Fruit fly (Drosophila melanogaster) whole organism, embryonic: Measurements from ENCODE around the gene CG33107.
A peak's percentile ranks its signal among the peaks of the same experiment; 100 is the strongest.

Experiments
- Abd-B ChIP-seq: fragments of 200-800 bp; sonication (Bioruptor generic); optimal IDR thresholded peaks from 2 replicates; lab custom pipeline; 2018; ENCODE audit warnings: missing biosample characterization, mild to moderate bottlenecking, missing genetic modification characterization, moderate library complexity
- CG10959 ChIP-seq: fragments of 200-800 bp; sonication (Bioruptor generic); IDR thresholded peaks from 2 replicates; pipeline ENCODE4 v1.3.6; 2022; ENCODE audit warnings: missing biosample characterization, missing genetic modification characterization
- CG11560 ChIP-seq: fragments of 200-800 bp; sonication (Bioruptor generic); IDR thresholded peaks from 3 replicates; pipeline ENCODE4 v1.3.6; 2022; ENCODE audit warnings: missing biosample characterization, missing genetic modification characterization
- CG12155 ChIP-seq: fragments of 200-800 bp; sonication (Bioruptor generic); optimal IDR thresholded peaks from 3 replicates; lab custom pipeline; 2016; ENCODE audit warnings: missing biosample characterization, missing genetic modification characterization
- CG12299 ChIP-seq: fragments of 200-800 bp; sonication (Bioruptor generic); optimal IDR thresholded peaks from 2 replicates; lab custom pipeline; 2018; ENCODE audit warnings: missing biosample characterization, mild to moderate bottlenecking, missing genetic modification characterization
- CG12659 ChIP-seq: fragments of 200-800 bp; sonication (Bioruptor generic); optimal IDR thresholded peaks from 3 replicates; lab custom pipeline; 2017; ENCODE audit warnings: mild to moderate bottlenecking, missing biosample characterization, missing genetic modification reagents, missing genetic modification characterization
- CG13296 ChIP-seq: fragments of 200-800 bp; sonication (Bioruptor generic); optimal IDR thresholded peaks from 3 replicates; lab custom pipeline; 2018; ENCODE audit warnings: missing biosample characterization, mild to moderate bottlenecking, missing genetic modification characterization
- CG14014 ChIP-seq: fragments of 200-800 bp; sonication (Bioruptor generic); IDR thresholded peaks from 2 replicates; pipeline ENCODE4 v1.3.6; 2022; ENCODE audit warnings: missing biosample characterization, missing genetic modification characterization
- CG14667 ChIP-seq: fragments of 200-800 bp; sonication (Bioruptor generic); IDR thresholded peaks from 2 replicates; pipeline ENCODE4 v1.3.6; 2022; ENCODE audit warnings: missing biosample characterization, missing genetic modification characterization
- CG15514 ChIP-seq: fragments of 200-800 bp; sonication (Bioruptor generic); optimal IDR thresholded peaks from 3 replicates; lab custom pipeline; 2017; ENCODE audit warnings: missing biosample characterization, missing genetic modification characterization, mild to moderate bottlenecking, moderate library complexity, missing genetic modification reagents
- CG17802 ChIP-seq: fragments of 200-800 bp; sonication (Bioruptor generic); optimal IDR thresholded peaks from 2 replicates; lab custom pipeline; 2018; ENCODE audit warnings: missing biosample characterization, mild to moderate bottlenecking, missing genetic modification characterization, moderate library complexity
- CG17912 ChIP-seq: fragments of 200-800 bp; sonication (Bioruptor generic); optimal IDR thresholded peaks from 2 replicates; lab custom pipeline; 2018; ENCODE audit warnings: missing biosample characterization, mild to moderate bottlenecking, missing genetic modification characterization
- CG18476 ChIP-seq: fragments of 200-800 bp; sonication (Bioruptor generic); optimal IDR thresholded peaks from 2 replicates; lab custom pipeline; 2016; ENCODE audit warnings: missing biosample characterization, mild to moderate bottlenecking, missing genetic modification characterization
- CG2202 ChIP-seq: fragments of 200-800 bp; sonication (Bioruptor generic); optimal IDR thresholded peaks from 2 replicates; lab custom pipeline; 2018; ENCODE audit warnings: missing biosample characterization, mild to moderate bottlenecking, missing genetic modification characterization
- CG31441 ChIP-seq: fragments of 200-800 bp; sonication (Bioruptor generic); IDR thresholded peaks from 2 replicates; pipeline ENCODE4 v1.3.6; 2022; ENCODE audit warnings: missing biosample characterization, missing genetic modification characterization
- CG3407 ChIP-seq: fragments of 200-800 bp; sonication (Bioruptor generic); optimal IDR thresholded peaks from 2 replicates; lab custom pipeline; 2018; ENCODE audit warnings: missing biosample characterization, mild to moderate bottlenecking, missing genetic modification characterization
- CG3726 ChIP-seq: fragments of 200-800 bp; sonication (Bioruptor generic); IDR thresholded peaks from 3 replicates; pipeline ENCODE4, ENCODE4 v1.3.6; 2022; ENCODE audit warnings: missing biosample characterization, missing genetic modification characterization
- CG42726 ChIP-seq: fragments of 200-800 bp; sonication (Bioruptor generic); IDR thresholded peaks from 2 replicates; pipeline ENCODE4 v1.3.6; 2022; ENCODE audit warnings: missing biosample characterization, missing genetic modification characterization; ENCODE audit not compliant: partially characterized antibody
- CG43689 ChIP-seq: fragments of 200-800 bp; sonication (Bioruptor generic); IDR thresholded peaks from 2 replicates; pipeline ENCODE4 v1.3.6; 2022; ENCODE audit warnings: missing biosample characterization, missing genetic modification characterization
- CG6654 ChIP-seq: fragments of 200-800 bp; sonication (Bioruptor generic); optimal IDR thresholded peaks from 2 replicates; lab custom pipeline; 2017; ENCODE audit warnings: missing biosample characterization, mild to moderate bottlenecking, missing genetic modification characterization
- CG6791 ChIP-seq: fragments of 200-800 bp; sonication (Bioruptor generic); IDR thresholded peaks from 3 replicates; pipeline ENCODE4 v1.3.6; 2022; ENCODE audit warnings: missing biosample characterization, missing genetic modification characterization; ENCODE audit not compliant: partially characterized antibody
- CG6813 ChIP-seq: fragments of 200-800 bp; sonication (Bioruptor generic); optimal IDR thresholded peaks from 2 replicates; lab custom pipeline; 2017; ENCODE audit warnings: missing biosample characterization, missing genetic modification characterization, mild to moderate bottlenecking, moderate library complexity, missing genetic modification reagents
- CG7271 ChIP-seq: fragments of 200-800 bp; sonication (Bioruptor generic); optimal IDR thresholded peaks from 2 replicates; lab custom pipeline; 2018; ENCODE audit warnings: missing biosample characterization, mild to moderate bottlenecking, missing genetic modification characterization, moderate library complexity
- CG7372 ChIP-seq: fragments of 200-800 bp; sonication (Bioruptor generic); IDR thresholded peaks from 2 replicates; pipeline ENCODE4 v1.3.6; 2022; ENCODE audit warnings: missing biosample characterization, missing genetic modification characterization
- CG8388 ChIP-seq: fragments of 200-800 bp; sonication (Bioruptor generic); optimal IDR thresholded peaks from 2 replicates; lab custom pipeline; 2019; ENCODE audit warnings: missing biosample characterization, mild to moderate bottlenecking, missing genetic modification characterization, moderate library complexity
- CG9437 ChIP-seq: fragments of 200-800 bp; sonication (Bioruptor generic); optimal IDR thresholded peaks from 2 replicates; lab custom pipeline; 2018; ENCODE audit warnings: missing biosample characterization, mild to moderate bottlenecking, missing genetic modification characterization
- CG9817 ChIP-seq: fragments of 200-800 bp; sonication (Bioruptor generic); optimal IDR thresholded peaks from 2 replicates; lab custom pipeline; 2018; ENCODE audit warnings: missing biosample characterization, mild to moderate bottlenecking, missing genetic modification characterization, moderate library complexity
- CoRest ChIP-seq: fragments of 200-800 bp; sonication (Bioruptor generic); optimal IDR thresholded peaks from 3 replicates; lab custom pipeline; 2018; ENCODE audit warnings: missing biosample characterization, mild to moderate bottlenecking, missing genetic modification characterization, moderate library complexity
- Ets65A ChIP-seq: fragments of 200-800 bp; sonication (Bioruptor generic); peaks from one replicate; lab custom pipeline; 2016; ENCODE audit warnings: missing biosample characterization, missing genetic modification characterization
- HLH3B ChIP-seq: fragments of 200-800 bp; sonication (Bioruptor generic); IDR thresholded peaks from 2 replicates; pipeline ENCODE4 v1.3.6; 2022; ENCODE audit warnings: missing biosample characterization, missing genetic modification characterization
- HLH54F ChIP-seq: fragments of 200-800 bp; sonication (Bioruptor generic); optimal IDR thresholded peaks from 3 replicates; lab custom pipeline; 2016; ENCODE audit warnings: missing biosample characterization, missing genetic modification characterization
- Hr3 ChIP-seq: fragments of 200-800 bp; sonication (Bioruptor generic); optimal IDR thresholded peaks from 3 replicates; lab custom pipeline; 2016; ENCODE audit warnings: missing biosample characterization, missing genetic modification characterization
- NC2α ChIP-seq: fragments of 200-800 bp; sonication (Bioruptor generic); optimal IDR thresholded peaks from 2 replicates; lab custom pipeline; 2016; ENCODE audit warnings: missing biosample characterization, missing genetic modification characterization
- NFAT ChIP-seq: fragments of 200-800 bp; sonication (Bioruptor generic); IDR thresholded peaks from 2 replicates; pipeline ENCODE4 v1.3.6; 2022; ENCODE audit warnings: missing biosample characterization, missing genetic modification characterization
- NK7.1 ChIP-seq: fragments of 200-800 bp; sonication (Bioruptor generic); optimal IDR thresholded peaks from 3 replicates; lab custom pipeline; 2016; ENCODE audit warnings: missing biosample characterization, missing genetic modification characterization
- Scr ChIP-seq: fragments of 200-800 bp; sonication (Bioruptor generic); IDR thresholded peaks from 2 replicates; pipeline ENCODE4 v1.3.6; 2022; ENCODE audit warnings: missing biosample characterization, missing genetic modification characterization; ENCODE audit not compliant: partially characterized antibody
- ash1 ChIP-seq: fragments of 200-800 bp; sonication (Bioruptor generic); optimal IDR thresholded peaks from 2 replicates; lab custom pipeline; 2018; ENCODE audit warnings: missing biosample characterization, mild to moderate bottlenecking, missing genetic modification characterization
- chm ChIP-seq: fragments of 200-800 bp; sonication (Bioruptor generic); IDR thresholded peaks from 2 replicates; pipeline ENCODE4 v1.3.6; 2022; ENCODE audit warnings: missing biosample characterization, missing genetic modification characterization
- insv ChIP-seq, 2 experiments: fragments of 200-800 bp; sonication (Bioruptor generic); optimal IDR thresholded peaks; 3 replicates each; lab custom pipeline; 2016 to 2018; ENCODE audit warnings: missing biosample characterization in 2 of 2, missing genetic modification characterization in 2 of 2
- lola ChIP-seq, 3 experiments: fragments of >200 bp in 2 of 3; fragments of 200-800 bp in 1 of 3; sonication (Bioruptor generic) in 1 of 3; optimal IDR thresholded peaks; 2 replicates each; lab custom pipeline; 2017 to 2019; ENCODE audit warnings: missing biosample characterization in 3 of 3, missing genetic modification characterization in 3 of 3, mild to moderate bottlenecking in 1 of 3, moderate library complexity in 1 of 3
- maf-S ChIP-seq: fragments of 200-800 bp; sonication (Bioruptor generic); optimal IDR thresholded peaks from 2 replicates; lab custom pipeline; 2016; ENCODE audit warnings: missing biosample characterization, missing genetic modification characterization
- mld ChIP-seq: fragments of 200-800 bp; sonication (Bioruptor generic); IDR thresholded peaks from 3 replicates; pipeline ENCODE4 v1.3.6; 2022; ENCODE audit warnings: missing biosample characterization, missing genetic modification characterization; ENCODE audit not compliant: partially characterized antibody
- nau ChIP-seq: fragments of 200-800 bp; sonication (Bioruptor generic); optimal IDR thresholded peaks from 3 replicates; lab custom pipeline; 2017; ENCODE audit warnings: missing biosample characterization, mild to moderate bottlenecking, missing genetic modification characterization, missing genetic modification reagents
- run ChIP-seq: fragments of 200-800 bp; sonication (Bioruptor generic); optimal IDR thresholded peaks from 3 replicates; lab custom pipeline; 2018; ENCODE audit warnings: missing biosample characterization, mild to moderate bottlenecking, missing genetic modification characterization
- sens ChIP-seq: fragments of 200-800 bp; sonication (Bioruptor generic); peaks from one replicate; lab custom pipeline; 2016; ENCODE audit warnings: missing biosample characterization, missing genetic modification characterization
- shn ChIP-seq: fragments of 200-800 bp; sonication (Bioruptor generic); optimal IDR thresholded peaks from 3 replicates; lab custom pipeline; 2016; ENCODE audit warnings: missing biosample characterization, missing genetic modification characterization
- sug ChIP-seq: fragments of 200-800 bp; optimal IDR thresholded peaks from 2 replicates; lab custom pipeline; 2019; ENCODE audit warnings: missing biosample characterization, mild to moderate bottlenecking, missing genetic modification characterization, moderate library complexity
- toy ChIP-seq: fragments of 200-800 bp; sonication (Bioruptor generic); IDR thresholded peaks from 2 replicates; pipeline ENCODE4 v1.3.6; 2022; ENCODE audit warnings: missing biosample characterization, missing genetic modification characterization
- trem ChIP-seq: fragments of 200-800 bp; optimal IDR thresholded peaks from 3 replicates; lab custom pipeline; 2019; ENCODE audit warnings: missing biosample characterization, mild to moderate bottlenecking, missing genetic modification characterization, moderate library complexity
- wek ChIP-seq: fragments of 200-800 bp; sonication (Bioruptor generic); optimal IDR thresholded peaks from 3 replicates; lab custom pipeline; 2018; ENCODE audit warnings: missing biosample characterization, mild to moderate bottlenecking, missing genetic modification characterization, moderate library complexity

The CG33107 gene

dm6 chr3R:22590668-22591275, 6.3 kb upstream of the CG33107 start (continued):
- TF ChIP-seq CG3407 (GFP tag; lab: Kevin White, UChicago) (peak; percentile 65), chm (peak; percentile 20; the same call in 1 of the 2 replicates), CG11560 (tag; lab: Robert Waterston, UW) (no peak), CG15514 (GFP tag; lab: Kevin White, UChicago) (no peak), insv (GFP tag; optimal IDR thresholded peaks at IDR 0.05; lab: Kevin White, UChicago) (no peak), sens (GFP tag; lab: Kevin White, UChicago) (peak; percentile 96), CG31441 (GFP tag; lab: Robert Waterston, UW) (peak; percentile 82), CG17802 (tag; lab: Kevin White, UChicago) (peak; percentile 12), CG12155 (peak; percentile 13), Abd-B (GFP tag; lab: Kevin White, UChicago) (peak; percentile 64), mld (no peak), NK7.1 (no peak), CG7271 (no peak), Scr (GFP tag; lab: Robert Waterston, UW) (no peak), HLH54F (peak; percentile 13), CG10959 (GFP tag; lab: Robert Waterston, UW) (peak; percentile 47; the same call in 1 of the 2 replicates), CG3726 (GFP tag; lab: Robert Waterston, UW) (no peak), trem (peak; percentile 52), CG12299 (no peak), shn (peak; percentile 52), CG9817 (tag; lab: Kevin White, UChicago) (peak; percentile 18), ash1 (GFP tag; lab: Kevin White, UChicago) (no peak), CG6791 (no peak), lola (GFP tag; optimal IDR thresholded peaks at IDR 0.05; lab: Kevin White, UChicago) (peak in 1 of 3 experiments; percentile 90), sug (tag; lab: Kevin White, UChicago) (no peak), CG18476 (GFP tag; lab: Kevin White, UChicago) (peak; percentile 37), CG2202 (peak; percentile 50), Ets65A (GFP tag; lab: Kevin White, UChicago) (peak; percentile 79), maf-S (peak; percentile 1), CG7372 (no peak), NFAT (GFP tag; lab: Robert Waterston, UW) (no peak), nau (GFP tag; lab: Kevin White, UChicago) (peak; percentile 20), CG9437 (GFP tag; lab: Kevin White, UChicago) (peak; percentile 70), CG14667 (GFP tag; lab: Robert Waterston, UW) (no peak), HLH3B (peak; percentile 22; the same call in 1 of the 2 replicates), CG42726 (no peak), CG43689 (GFP tag; lab: Robert Waterston, UW) (no peak), NC2α (GFP tag; lab: Kevin White, UChicago) (peak; percentile 56), CG13296 (GFP tag; lab: Kevin White, UChicago) (no peak), wek (GFP tag; lab: Kevin White, UChicago) (peak; percentile 40), CG12659 (GFP tag; lab: Kevin White, UChicago) (peak; percentile 60), CG6813 (GFP tag; lab: Kevin White, UChicago) (peak; percentile 42), CG17912 (no peak), run (tag; lab: Kevin White, UChicago) (no peak), toy (GFP tag; lab: Robert Waterston, UW) (no peak), CoRest (tag; lab: Kevin White, UChicago) (peak; percentile 72), Hr3 (peak; percentile 72), CG6654 (GFP tag; lab: Kevin White, UChicago) (peak; percentile 36), CG14014 (GFP tag; lab: Robert Waterston, UW) (no peak), CG8388 (GFP tag; lab: Kevin White, UChicago) (peak; percentile 77)
